Worm (Caenorhabditis elegans): ENCODE measurements around the gene srx-88.

DNA sequence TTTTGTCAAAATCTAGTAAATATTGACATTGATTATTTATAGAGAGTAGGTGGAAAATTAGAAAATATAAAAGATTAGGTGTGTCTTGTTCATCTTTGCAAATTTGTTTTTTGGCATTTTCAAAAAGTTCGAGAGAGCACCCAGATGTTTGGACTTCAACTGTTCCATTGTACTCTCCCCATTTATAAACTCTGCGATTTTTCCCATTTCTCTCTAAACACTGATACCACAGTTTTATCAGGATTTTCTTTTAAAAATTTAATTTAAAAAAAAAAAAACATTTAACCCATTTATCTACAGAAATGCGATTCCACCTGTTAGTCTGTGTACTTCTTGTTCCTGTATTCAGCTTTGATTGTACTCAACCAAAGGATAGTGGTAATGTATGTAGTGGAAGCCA lies 29.7 kb downstream of the srx-88 start, which contains the start of gene tag-290:
- TF ChIP-seq flt-1 (GFP tag; IDR thresholded peaks at IDR 0.05) (no peak), tab-1 (GFP tag; IDR thresholded peaks at IDR 0.05) (no peak), ref-1 (GFP tag; conservative IDR thresholded peaks at IDR 0.05) (no peak), T22C8.4 (GFP tag; IDR thresholded peaks at IDR 0.05) (no peak), med-1 (GFP tag; optimal IDR thresholded peaks at IDR 0.05; ENCODE audit: insufficient read depth) (no peak), klf-2 (GFP tag; conservative IDR thresholded peaks at IDR 0.05) (no peak)

All from whole organism, midembryonic.